Fruit fly (Drosophila melanogaster) whole organism, embryonic: Measurements from ENCODE around the gene Irk1.
A peak's percentile ranks its signal among the peaks of the same experiment; 100 is the strongest.

Source experiments
- Awh ChIP-seq: fragments of 200-800 bp; sonication (Bioruptor generic); IDR thresholded peaks from 2 replicates; pipeline ENCODE4, ENCODE4 v1.3.6; 2022; ENCODE audit warnings: missing biosample characterization, missing genetic modification characterization
- B-H2 ChIP-seq: fragments of 200-800 bp; sonication (Bioruptor generic); optimal IDR thresholded peaks from 2 replicates; lab custom pipeline; 2018; ENCODE audit warnings: missing biosample characterization, mild to moderate bottlenecking, missing genetic modification characterization
- BtbVII ChIP-seq: fragments of 200-800 bp; sonication (Bioruptor generic); optimal IDR thresholded peaks from 3 replicates; lab custom pipeline; 2017; ENCODE audit warnings: missing biosample characterization, mild to moderate bottlenecking, missing genetic modification characterization
- CG10274 ChIP-seq: fragments of 200-800 bp; sonication (Bioruptor generic); optimal IDR thresholded peaks from 3 replicates; lab custom pipeline; 2017; ENCODE audit warnings: missing biosample characterization, mild to moderate bottlenecking, missing genetic modification characterization
- CG10321 ChIP-seq: fragments of 200-800 bp; sonication (Bioruptor generic); IDR thresholded peaks from 2 replicates; pipeline ENCODE4 v1.3.6; 2022; ENCODE audit warnings: missing biosample characterization, missing genetic modification characterization
- CG11504 ChIP-seq: fragments of 200-800 bp; sonication (Bioruptor generic); optimal IDR thresholded peaks from 3 replicates; lab custom pipeline; 2019; ENCODE audit warnings: missing biosample characterization, mild to moderate bottlenecking, missing genetic modification characterization, moderate library complexity
- CG11560 ChIP-seq: fragments of 200-800 bp; sonication (Bioruptor generic); IDR thresholded peaks from 3 replicates; pipeline ENCODE4 v1.3.6; 2022; ENCODE audit warnings: missing biosample characterization, missing genetic modification characterization
- CG1233 ChIP-seq: fragments of 200-800 bp; sonication (Bioruptor generic); optimal IDR thresholded peaks from 4 replicates; lab custom pipeline; 2018; ENCODE audit warnings: missing biosample characterization, mild to moderate bottlenecking, missing genetic modification characterization
- CG12769 ChIP-seq: fragments of 200-800 bp; sonication (Bioruptor generic); optimal IDR thresholded peaks from 2 replicates; lab custom pipeline; 2019; ENCODE audit warnings: missing biosample characterization, mild to moderate bottlenecking, missing genetic modification characterization, moderate library complexity
- CG34376 ChIP-seq: fragments of 200-800 bp; sonication (Bioruptor generic); optimal IDR thresholded peaks from 2 replicates; lab custom pipeline; 2018; ENCODE audit warnings: missing biosample characterization, mild to moderate bottlenecking, missing genetic modification characterization
- CG34422 ChIP-seq: fragments of 200-800 bp; sonication (Bioruptor generic); IDR thresholded peaks from 3 replicates; pipeline ENCODE4 v1.3.6; 2022; ENCODE audit warnings: missing biosample characterization, missing genetic modification characterization
- CG4707 ChIP-seq: fragments of 200-800 bp; sonication (Bioruptor generic); optimal IDR thresholded peaks from 2 replicates; lab custom pipeline; 2018; ENCODE audit warnings: missing biosample characterization, mild to moderate bottlenecking, missing genetic modification characterization, moderate library complexity
- CG5953 ChIP-seq: fragments of 200-800 bp; sonication (Bioruptor generic); IDR thresholded peaks from 2 replicates; pipeline ENCODE4 v1.3.6; 2022; ENCODE audit warnings: missing biosample characterization, missing genetic modification characterization
- CG6175 ChIP-seq: fragments of 200-800 bp; sonication (Bioruptor generic); IDR thresholded peaks from 3 replicates; pipeline ENCODE4 v1.3.6; 2022; ENCODE audit warnings: missing biosample characterization, missing genetic modification characterization
- CG6813 ChIP-seq: fragments of 200-800 bp; sonication (Bioruptor generic); optimal IDR thresholded peaks from 2 replicates; lab custom pipeline; 2017; ENCODE audit warnings: missing biosample characterization, missing genetic modification characterization, mild to moderate bottlenecking, moderate library complexity, missing genetic modification reagents
- CG6854 ChIP-seq: fragments of 200-800 bp; sonication (Bioruptor generic); optimal IDR thresholded peaks from 3 replicates; lab custom pipeline; 2017; ENCODE audit warnings: missing biosample characterization, mild to moderate bottlenecking, missing genetic modification characterization
- CG7963 ChIP-seq: fragments of 200-800 bp; sonication (Bioruptor generic); IDR thresholded peaks from 3 replicates; pipeline ENCODE4 v1.3.6; 2022; ENCODE audit warnings: missing biosample characterization, missing genetic modification characterization; ENCODE audit not compliant: partially characterized antibody
- CG8924 ChIP-seq: fragments of 200-800 bp; optimal IDR thresholded peaks from 3 replicates; lab custom pipeline; 2019; ENCODE audit warnings: missing biosample characterization, mild to moderate bottlenecking, missing genetic modification characterization, moderate library complexity
- CG9437 ChIP-seq: fragments of 200-800 bp; sonication (Bioruptor generic); optimal IDR thresholded peaks from 2 replicates; lab custom pipeline; 2018; ENCODE audit warnings: missing biosample characterization, mild to moderate bottlenecking, missing genetic modification characterization
- CG9876 ChIP-seq: fragments of 200-800 bp; sonication (Bioruptor generic); optimal IDR thresholded peaks from 2 replicates; lab custom pipeline; 2016; ENCODE audit warnings: missing biosample characterization, missing genetic modification characterization
- E2f2 ChIP-seq: fragments of 200-800 bp; sonication (Bioruptor generic); IDR thresholded peaks from 2 replicates; pipeline ENCODE4 v1.3.6; 2022; ENCODE audit warnings: missing biosample characterization, missing genetic modification characterization
- Fer1 ChIP-seq: fragments of 200-800 bp; sonication (Bioruptor generic); optimal IDR thresholded peaks from 2 replicates; lab custom pipeline; 2017; ENCODE audit warnings: missing biosample characterization, mild to moderate bottlenecking, missing genetic modification characterization
- H2.0 ChIP-seq: fragments of 200-800 bp; sonication (Bioruptor generic); IDR thresholded peaks from 2 replicates; pipeline ENCODE4 v1.3.6; 2022; ENCODE audit warnings: missing biosample characterization, missing genetic modification characterization
- HmgZ ChIP-seq: fragments of 200-800 bp; sonication (Bioruptor generic); optimal IDR thresholded peaks from 2 replicates; lab custom pipeline; 2018; ENCODE audit warnings: missing biosample characterization, mild to moderate bottlenecking, missing genetic modification characterization
- Hr78 ChIP-seq, 2 experiments: fragments of 200-800 bp in 1 of 2; fragments of >200 bp in 1 of 2; sonication (Bioruptor generic) in 1 of 2; optimal IDR thresholded peaks; 2 replicates each; lab custom pipeline; 2017 to 2019; ENCODE audit warnings: missing biosample characterization in 2 of 2, missing genetic modification characterization in 2 of 2, mild to moderate bottlenecking in 1 of 2, moderate library complexity in 1 of 2
- Myb ChIP-seq: fragments of 200-800 bp; sonication (Bioruptor generic); optimal IDR thresholded peaks from 2 replicates; lab custom pipeline; 2016; ENCODE audit warnings: missing biosample characterization, missing genetic modification characterization
- Nf-YA ChIP-seq: fragments of 200-800 bp; sonication (Bioruptor generic); IDR thresholded peaks from 2 replicates; pipeline ENCODE4 v1.3.6; 2022; ENCODE audit warnings: missing biosample characterization, missing genetic modification characterization
- Oaz ChIP-seq: fragments of 200-800 bp; sonication (Bioruptor generic); IDR thresholded peaks from 2 replicates; pipeline ENCODE4 v1.3.6; 2022; ENCODE audit warnings: missing biosample characterization, missing genetic modification characterization
- Opbp ChIP-seq: fragments of 200-800 bp; sonication (Bioruptor generic); IDR thresholded peaks from 3 replicates; pipeline ENCODE4 v1.3.6; 2022; ENCODE audit warnings: missing biosample characterization, missing genetic modification characterization; ENCODE audit not compliant: partially characterized antibody
- Pdp1 ChIP-seq, 2 experiments: fragments of 200-800 bp; sonication (Bioruptor generic); optimal IDR thresholded peaks; 3 replicates each; lab custom pipeline; 2016; ENCODE audit warnings: missing biosample characterization in 2 of 2, missing genetic modification characterization in 2 of 2, mild to moderate bottlenecking in 1 of 2, moderate library complexity in 1 of 2
- Rfx ChIP-seq: fragments of 200-800 bp; sonication (Bioruptor generic); IDR thresholded peaks from 2 replicates; pipeline ENCODE4 v1.3.6; 2022; ENCODE audit warnings: missing biosample characterization, missing genetic modification characterization
- Trl ChIP-seq, 3 experiments: fragments of >200 bp in 2 of 3; fragments of 200-800 bp in 1 of 3; sonication (Bioruptor generic) in 1 of 3; optimal IDR thresholded peaks; 2 replicates in 1 of 3; 3 replicates in 2 of 3; lab custom pipeline; 2016 to 2017; ENCODE audit warnings: missing biosample characterization in 1 of 3, missing genetic modification characterization in 1 of 3
- caup ChIP-seq: fragments of 200-800 bp; sonication (Bioruptor generic); optimal IDR thresholded peaks from 3 replicates; lab custom pipeline; 2017; ENCODE audit warnings: missing biosample characterization, mild to moderate bottlenecking, missing genetic modification characterization, moderate library complexity; ENCODE audit not compliant: severe bottlenecking
- cg ChIP-seq: fragments of 200-800 bp; sonication (Bioruptor generic); optimal IDR thresholded peaks from 3 replicates; lab custom pipeline; 2019; ENCODE audit warnings: missing biosample characterization, mild to moderate bottlenecking, missing genetic modification characterization, moderate library complexity
- chm ChIP-seq: fragments of 200-800 bp; sonication (Bioruptor generic); IDR thresholded peaks from 2 replicates; pipeline ENCODE4 v1.3.6; 2022; ENCODE audit warnings: missing biosample characterization, missing genetic modification characterization
- crol ChIP-seq: fragments of 200-800 bp; sonication (Bioruptor generic); IDR thresholded peaks from 2 replicates; pipeline ENCODE4 v1.3.6; 2022; ENCODE audit warnings: missing biosample characterization, missing genetic modification characterization
- da ChIP-seq: fragments of 200-800 bp; sonication (Bioruptor generic); optimal IDR thresholded peaks from 2 replicates; lab custom pipeline; 2016; ENCODE audit warnings: missing biosample characterization, missing genetic modification characterization
- fd96Cb ChIP-seq: fragments of 200-800 bp; sonication (Bioruptor generic); optimal IDR thresholded peaks from 2 replicates; lab custom pipeline; 2018; ENCODE audit warnings: missing biosample characterization, mild to moderate bottlenecking, missing genetic modification characterization, moderate library complexity
- ftz-f1 ChIP-seq: fragments of 200-800 bp; sonication (Bioruptor generic); optimal IDR thresholded peaks from 2 replicates; lab custom pipeline; 2016; ENCODE audit warnings: missing biosample characterization, missing genetic modification characterization
- jumu ChIP-seq: fragments of 200-800 bp; sonication (Bioruptor generic); optimal IDR thresholded peaks from 3 replicates; lab custom pipeline; 2016; ENCODE audit warnings: missing biosample characterization, missing genetic modification characterization
- kni ChIP-seq: fragments of 200-800 bp; sonication (Bioruptor generic); optimal IDR thresholded peaks from 3 replicates; lab custom pipeline; 2017; ENCODE audit warnings: mild to moderate bottlenecking, missing biosample characterization, missing genetic modification reagents, missing genetic modification characterization
- oc ChIP-seq: fragments of 200-800 bp; sonication (Bioruptor generic); optimal IDR thresholded peaks from 2 replicates; lab custom pipeline; 2018; ENCODE audit warnings: missing biosample characterization, mild to moderate bottlenecking, missing genetic modification characterization, moderate library complexity
- pfk ChIP-seq: fragments of 200-800 bp; sonication (Bioruptor generic); optimal IDR thresholded peaks from 2 replicates; lab custom pipeline; 2018; ENCODE audit warnings: missing biosample characterization, mild to moderate bottlenecking, missing genetic modification characterization, moderate library complexity
- phol ChIP-seq: fragments of 200-800 bp; sonication (Bioruptor generic); optimal IDR thresholded peaks from 3 replicates; lab custom pipeline; 2018; ENCODE audit warnings: missing biosample characterization, mild to moderate bottlenecking, missing genetic modification characterization, moderate library complexity
- pnt ChIP-seq: fragments of 200-800 bp; sonication (Bioruptor generic); optimal IDR thresholded peaks from 3 replicates; lab custom pipeline; 2016; ENCODE audit warnings: missing biosample characterization, missing genetic modification characterization
- pzg ChIP-seq: fragments of 200-800 bp; sonication (Bioruptor generic); optimal IDR thresholded peaks from 3 replicates; lab custom pipeline; 2018; ENCODE audit warnings: missing biosample characterization, mild to moderate bottlenecking, missing genetic modification characterization, moderate library complexity
- run ChIP-seq: fragments of 200-800 bp; sonication (Bioruptor generic); optimal IDR thresholded peaks from 3 replicates; lab custom pipeline; 2018; ENCODE audit warnings: missing biosample characterization, mild to moderate bottlenecking, missing genetic modification characterization
- scrt ChIP-seq: fragments of 200-800 bp; sonication (Bioruptor generic); optimal IDR thresholded peaks from 2 replicates; lab custom pipeline; 2018; ENCODE audit warnings: missing biosample characterization, mild to moderate bottlenecking, missing genetic modification characterization, moderate library complexity

Gene Irk1

dm6 chr3R:23156865-23157515, 11.1 kb upstream of the Irk1 start (continued):
- no peak for TF ChIP-seq jumu (GFP tag; lab: Kevin White, UChicago)
- no peak for TF ChIP-seq fd96Cb (tag; lab: Kevin White, UChicago)
- TF ChIP-seq Oaz (GFP tag; lab: Robert Waterston, UW), result no peak
- TF ChIP-seq CG9437 (GFP tag; lab: Kevin White, UChicago), result peak; percentile 42
- TF ChIP-seq Rfx, result peak; percentile 40; the same call in 1 of the 2 replicates
- TF ChIP-seq E2f2 (GFP tag; lab: Robert Waterston, UW), result peak; percentile 14; the same call in 1 of the 2 replicates
- TF ChIP-seq Nf-YA (GFP tag; lab: Robert Waterston, UW), result 0 out of 2 replicates have a peak, but pooled peaks have one; percentile 13
- no peak for TF ChIP-seq da (GFP tag; lab: Kevin White, UChicago)
- no peak for TF ChIP-seq pnt (GFP tag; lab: Kevin White, UChicago)
- TF ChIP-seq B-H2 (GFP tag; lab: Kevin White, UChicago), result peak; percentile 9
- TF ChIP-seq CG7963 (GFP tag; lab: Robert Waterston, UW), result no peak
- TF ChIP-seq H2.0, result no peak
- TF ChIP-seq chm (GFP tag; lab: Robert Waterston, UW), result peak; percentile 44; the same call in 1 of the 2 replicates
- peak; percentile 58; the same call in 2 of the 3 replicates for TF ChIP-seq Opbp (GFP tag; lab: Robert Waterston, UW)
- no peak for TF ChIP-seq CG11560 (tag; lab: Robert Waterston, UW)
- TF ChIP-seq oc, result peak; percentile 4
- TF ChIP-seq Trl (optimal IDR thresholded peaks at IDR 0.05; lab: Kevin White, UChicago), result peak in 1 of 2 experiments; percentile 16
- no peak for TF ChIP-seq Trl (GFP tag; optimal IDR thresholded peaks at IDR 0.05; lab: Kevin White, UChicago)
- TF ChIP-seq Fer1 (GFP tag; lab: Kevin White, UChicago), result peak; percentile 28
- TF ChIP-seq cg, result peak; percentile 99
- 0 out of 2 replicates have a peak, but pooled peaks have one; percentile 38 for TF ChIP-seq CG10321 (GFP tag; lab: Robert Waterston, UW)
- peak; percentile 11 for TF ChIP-seq pzg (GFP tag; lab: Kevin White, UChicago)
- TF ChIP-seq CG6813, result no peak
- peak; percentile 91 for TF ChIP-seq scrt (GFP tag; lab: Kevin White, UChicago)
- peak; percentile 99 for TF ChIP-seq crol (GFP tag; lab: Robert Waterston, UW)
- 0 out of 2 replicates have a peak, but pooled peaks have one; percentile 8 for TF ChIP-seq Awh (GFP tag; lab: Robert Waterston, UW)
- TF ChIP-seq CG11504 (tag; lab: Kevin White, UChicago), result no peak
- peak; percentile 42 for TF ChIP-seq ftz-f1 (GFP tag; lab: Kevin White, UChicago)
- no peak for TF ChIP-seq phol (tag; lab: Kevin White, UChicago)
- no peak for TF ChIP-seq pfk (GFP tag; lab: Kevin White, UChicago)
- peak; percentile 36 for TF ChIP-seq caup (GFP tag; lab: Kevin White, UChicago)
- TF ChIP-seq CG34376 (GFP tag; lab: Kevin White, UChicago), result peak; percentile 76
- peak in 1 of 2 experiments; percentile 21 for TF ChIP-seq Pdp1 (GFP tag; optimal IDR thresholded peaks at IDR 0.05; lab: Kevin White, UChicago)
- TF ChIP-seq Hr78 (GFP tag; optimal IDR thresholded peaks at IDR 0.05; lab: Kevin White, UChicago), result peak in 1 of 2 experiments; percentile 96
- peak; percentile 34 for TF ChIP-seq run
- no peak for TF ChIP-seq CG9876
- peak; percentile 50 for TF ChIP-seq HmgZ (tag; lab: Kevin White, UChicago)
- TF ChIP-seq CG5953 (GFP tag; lab: Robert Waterston, UW), result 0 out of 2 replicates have a peak, but pooled peaks have one; percentile 19
- peak; percentile 36 for TF ChIP-seq CG8924
- TF ChIP-seq BtbVII (GFP tag; lab: Kevin White, UChicago), result peak; percentile 76
- peak; percentile 51 for TF ChIP-seq CG6854 (GFP tag; lab: Kevin White, UChicago)
- peak; percentile 89 for TF ChIP-seq CG34422 (GFP tag; lab: Robert Waterston, UW)
- peak; percentile 49 for TF ChIP-seq CG10274 (GFP tag; lab: Kevin White, UChicago)
- TF ChIP-seq CG12769 (tag; lab: Kevin White, UChicago), result peak; percentile 88
- peak; percentile 35 for TF ChIP-seq CG4707 (GFP tag; lab: Kevin White, UChicago)
- peak; percentile 80 for TF ChIP-seq kni
- no peak for TF ChIP-seq CG6175 (GFP tag; lab: Robert Waterston, UW)
- TF ChIP-seq CG1233 (GFP tag; lab: Kevin White, UChicago), result peak; percentile 40
- TF ChIP-seq Myb, result no peak
